Fruit fly (Drosophila melanogaster) whole organism, embryonic: ENCODE results near the gene CG1998.

Source experiments
- B-H1 ChIP-seq: fragments of 200-800 bp; sonication (Bioruptor generic); IDR thresholded peaks from 3 replicates; pipeline ENCODE4 v1.3.6; 2022; ENCODE audit warnings: missing biosample characterization, missing genetic modification characterization
- CG12071 ChIP-seq: fragments of 200-800 bp; sonication (Bioruptor generic); optimal IDR thresholded peaks from 3 replicates; lab custom pipeline; 2018; ENCODE audit warnings: missing biosample characterization, mild to moderate bottlenecking, missing genetic modification characterization
- CG12769 ChIP-seq: fragments of 200-800 bp; sonication (Bioruptor generic); optimal IDR thresholded peaks from 2 replicates; lab custom pipeline; 2019; ENCODE audit warnings: missing biosample characterization, mild to moderate bottlenecking, missing genetic modification characterization, moderate library complexity
- CG15011 ChIP-seq: fragments of 200-800 bp; sonication (Bioruptor generic); optimal IDR thresholded peaks from 3 replicates; lab custom pipeline; 2018; ENCODE audit warnings: missing biosample characterization, mild to moderate bottlenecking, missing genetic modification characterization
- CG16813 ChIP-seq: fragments of 200-800 bp; sonication (Bioruptor generic); IDR thresholded peaks from 3 replicates; pipeline ENCODE4 v1.3.6; 2022; ENCODE audit warnings: missing biosample characterization, missing genetic modification characterization; ENCODE audit not compliant: partially characterized antibody
- CG1832 ChIP-seq: fragments of 200-800 bp; sonication (Bioruptor generic); optimal IDR thresholded peaks from 2 replicates; lab custom pipeline; 2017; ENCODE audit warnings: missing biosample characterization, mild to moderate bottlenecking, missing genetic modification characterization, inconsistent platforms
- CG2116 ChIP-seq: fragments of 200-800 bp; sonication (Bioruptor generic); optimal IDR thresholded peaks from 3 replicates; lab custom pipeline; 2018; ENCODE audit warnings: missing biosample characterization, mild to moderate bottlenecking, missing genetic modification characterization
- CG2678 ChIP-seq: fragments of 200-800 bp; sonication (Bioruptor generic); optimal IDR thresholded peaks from 3 replicates; lab custom pipeline; 2019; ENCODE audit warnings: missing biosample characterization, mild to moderate bottlenecking, missing genetic modification characterization, moderate library complexity
- CG3065 ChIP-seq: fragments of 200-800 bp; sonication (Bioruptor generic); optimal IDR thresholded peaks from 2 replicates; lab custom pipeline; 2016; ENCODE audit warnings: missing biosample characterization, missing genetic modification characterization
- CG3407 ChIP-seq: fragments of 200-800 bp; sonication (Bioruptor generic); optimal IDR thresholded peaks from 2 replicates; lab custom pipeline; 2018; ENCODE audit warnings: missing biosample characterization, mild to moderate bottlenecking, missing genetic modification characterization
- CG3726 ChIP-seq: fragments of 200-800 bp; sonication (Bioruptor generic); IDR thresholded peaks from 3 replicates; pipeline ENCODE4, ENCODE4 v1.3.6; 2022; ENCODE audit warnings: missing biosample characterization, missing genetic modification characterization
- CG3847 ChIP-seq: fragments of 200-800 bp; sonication (Bioruptor generic); IDR thresholded peaks from 2 replicates; pipeline ENCODE4 v1.3.6; 2022; ENCODE audit warnings: missing biosample characterization, missing genetic modification characterization
- CG4360 ChIP-seq: fragments of 200-800 bp; sonication (Bioruptor generic); IDR thresholded peaks from 2 replicates; pipeline ENCODE4 v1.3.6; 2022; ENCODE audit warnings: missing biosample characterization, missing genetic modification characterization
- CG7839 ChIP-seq: fragments of 200-800 bp; sonication (Bioruptor generic); optimal IDR thresholded peaks from 3 replicates; lab custom pipeline; 2018; ENCODE audit warnings: missing biosample characterization, mild to moderate bottlenecking, missing genetic modification characterization, moderate library complexity
- CG8089 ChIP-seq: fragments of 200-800 bp; sonication (Bioruptor generic); optimal IDR thresholded peaks from 3 replicates; lab custom pipeline; 2016; ENCODE audit warnings: missing biosample characterization, missing genetic modification characterization
- CG8478 ChIP-seq: fragments of >200 bp; optimal IDR thresholded peaks from 2 replicates; lab custom pipeline; 2018
- D19A ChIP-seq: fragments of 200-800 bp; optimal IDR thresholded peaks from 3 replicates; lab custom pipeline; 2019; ENCODE audit warnings: missing biosample characterization, mild to moderate bottlenecking, missing genetic modification characterization, moderate library complexity
- Dek ChIP-seq: fragments of 200-800 bp; sonication (Bioruptor generic); optimal IDR thresholded peaks from 3 replicates; lab custom pipeline; 2019; ENCODE audit warnings: missing biosample characterization, mild to moderate bottlenecking, missing genetic modification characterization, moderate library complexity
- Ets65A ChIP-seq: fragments of 200-800 bp; sonication (Bioruptor generic); peaks from one replicate; lab custom pipeline; 2016; ENCODE audit warnings: missing biosample characterization, missing genetic modification characterization
- Gsc ChIP-seq: fragments of 200-800 bp; sonication (Bioruptor generic); IDR thresholded peaks from 2 replicates; pipeline ENCODE4 v1.3.6; 2022; ENCODE audit warnings: missing biosample characterization, missing genetic modification characterization
- HLHmδ ChIP-seq: fragments of 200-800 bp; sonication (Bioruptor generic); optimal IDR thresholded peaks from 2 replicates; lab custom pipeline; 2018; ENCODE audit warnings: missing biosample characterization, mild to moderate bottlenecking, missing genetic modification characterization, moderate library complexity
- MESR4 ChIP-seq: fragments of 200-800 bp; sonication (Bioruptor generic); optimal IDR thresholded peaks from 2 replicates; lab custom pipeline; 2018; ENCODE audit warnings: missing biosample characterization, mild to moderate bottlenecking, missing genetic modification characterization, moderate library complexity
- Med ChIP-seq: fragments of 200-800 bp; sonication (Bioruptor generic); peaks from one replicate; lab custom pipeline; 2016; ENCODE audit warnings: missing biosample characterization, missing genetic modification characterization, mild to moderate bottlenecking, inconsistent platforms, moderate library complexity
- Nf-YC ChIP-seq: fragments of 200-800 bp; optimal IDR thresholded peaks from 3 replicates; lab custom pipeline; 2019; ENCODE audit warnings: missing biosample characterization, mild to moderate bottlenecking, missing genetic modification characterization, moderate library complexity
- Pdp1 ChIP-seq, 2 experiments: fragments of 200-800 bp; sonication (Bioruptor generic); optimal IDR thresholded peaks; 3 replicates each; lab custom pipeline; 2016; ENCODE audit warnings: missing biosample characterization in 2 of 2, missing genetic modification characterization in 2 of 2, mild to moderate bottlenecking in 1 of 2, moderate library complexity in 1 of 2
- cg ChIP-seq: fragments of 200-800 bp; sonication (Bioruptor generic); optimal IDR thresholded peaks from 3 replicates; lab custom pipeline; 2019; ENCODE audit warnings: missing biosample characterization, mild to moderate bottlenecking, missing genetic modification characterization, moderate library complexity
- disco-r ChIP-seq: fragments of 200-800 bp; sonication (Bioruptor generic); optimal IDR thresholded peaks from 2 replicates; lab custom pipeline; 2016; ENCODE audit warnings: missing biosample characterization, missing genetic modification characterization
- fd96Cb ChIP-seq: fragments of 200-800 bp; sonication (Bioruptor generic); optimal IDR thresholded peaks from 2 replicates; lab custom pipeline; 2018; ENCODE audit warnings: missing biosample characterization, mild to moderate bottlenecking, missing genetic modification characterization, moderate library complexity
- fu2 ChIP-seq: fragments of 200-800 bp; sonication (Bioruptor generic); optimal IDR thresholded peaks from 2 replicates; lab custom pipeline; 2016; ENCODE audit warnings: missing biosample characterization, missing genetic modification characterization
- gem ChIP-seq: fragments of 200-800 bp; sonication (Bioruptor generic); optimal IDR thresholded peaks from 2 replicates; lab custom pipeline; 2019; ENCODE audit warnings: missing biosample characterization, mild to moderate bottlenecking, missing genetic modification characterization, moderate library complexity
- kah ChIP-seq: fragments of 200-800 bp; sonication (Bioruptor generic); optimal IDR thresholded peaks from 2 replicates; lab custom pipeline; 2018; ENCODE audit warnings: missing biosample characterization, mild to moderate bottlenecking, missing genetic modification characterization
- luna ChIP-seq: fragments of 200-800 bp; sonication (Bioruptor generic); optimal IDR thresholded peaks from 2 replicates; lab custom pipeline; 2016; ENCODE audit warnings: missing biosample characterization, missing genetic modification characterization
- maf-S ChIP-seq: fragments of 200-800 bp; sonication (Bioruptor generic); optimal IDR thresholded peaks from 2 replicates; lab custom pipeline; 2016; ENCODE audit warnings: missing biosample characterization, missing genetic modification characterization
- nerfin-2 ChIP-seq: fragments of 200-800 bp; sonication (Bioruptor generic); IDR thresholded peaks from 2 replicates; pipeline ENCODE4 v1.3.6; 2022; ENCODE audit warnings: missing biosample characterization, missing genetic modification characterization; ENCODE audit not compliant: partially characterized antibody
- nmo ChIP-seq: fragments of 200-800 bp; sonication (Bioruptor generic); optimal IDR thresholded peaks from 2 replicates; lab custom pipeline; 2018; ENCODE audit warnings: missing biosample characterization, mild to moderate bottlenecking, missing genetic modification characterization, moderate library complexity
- pho ChIP-seq: fragments of 200-800 bp; sonication (Bioruptor generic); optimal IDR thresholded peaks from 2 replicates; lab custom pipeline; 2016; ENCODE audit warnings: missing biosample characterization, missing genetic modification characterization
- rib ChIP-seq: fragments of 200-800 bp; sonication (Bioruptor generic); IDR thresholded peaks from 2 replicates; pipeline ENCODE4 v1.3.6; 2022; ENCODE audit warnings: missing biosample characterization, missing genetic modification characterization
- scrt ChIP-seq: fragments of 200-800 bp; sonication (Bioruptor generic); optimal IDR thresholded peaks from 2 replicates; lab custom pipeline; 2018; ENCODE audit warnings: missing biosample characterization, mild to moderate bottlenecking, missing genetic modification characterization, moderate library complexity
- seq ChIP-seq: fragments of 200-800 bp; sonication (Bioruptor generic); IDR thresholded peaks from 2 replicates; pipeline ENCODE4 v1.3.6; 2022; ENCODE audit warnings: missing biosample characterization, missing genetic modification characterization
- sna ChIP-seq: fragments of 200-800 bp; sonication (Bioruptor generic); IDR thresholded peaks from 2 replicates; pipeline ENCODE4 v1.3.6; 2022; ENCODE audit warnings: missing biosample characterization, missing genetic modification characterization; ENCODE audit not compliant: partially characterized antibody
- vfl ChIP-seq: fragments of 200-800 bp; sonication (Bioruptor generic); optimal IDR thresholded peaks from 2 replicates; lab custom pipeline; 2016; ENCODE audit warnings: missing biosample characterization, missing genetic modification characterization
- zen ChIP-seq: fragments of 200-800 bp; sonication (Bioruptor generic); optimal IDR thresholded peaks from 3 replicates; lab custom pipeline; 2018; ENCODE audit warnings: missing biosample characterization, mild to moderate bottlenecking, missing genetic modification characterization, moderate library complexity
- zen2 ChIP-seq: fragments of 200-800 bp; sonication (Bioruptor generic); IDR thresholded peaks from 3 replicates; pipeline ENCODE4 v1.3.6; 2022; ENCODE audit warnings: missing biosample characterization, missing genetic modification characterization; ENCODE audit not compliant: partially characterized antibody

The CG1998 gene

DNA sequence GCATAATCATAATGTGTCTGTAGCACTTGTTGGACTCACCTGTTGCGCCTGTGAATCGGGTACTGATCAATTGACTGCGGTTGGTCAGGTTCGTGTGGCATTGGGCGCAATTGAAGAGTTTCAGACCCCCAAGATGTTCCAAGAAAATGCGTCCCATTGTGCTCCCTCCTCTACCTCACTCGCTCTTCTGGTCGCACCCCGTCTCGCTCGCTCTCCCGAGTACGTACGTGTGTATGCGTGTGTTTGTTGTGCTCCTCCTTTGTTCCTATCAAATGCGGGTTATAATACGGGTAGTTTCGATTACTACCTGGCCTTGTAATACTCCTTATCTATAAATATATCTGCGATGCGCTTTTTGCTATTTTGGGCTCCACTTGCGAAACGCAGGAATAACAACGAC lies 26.1 kb downstream of the CG1998 start:
- TF ChIP-seq zen (no peak), HLHmδ (no peak), seq (GFP tag; lab: Robert Waterston, UW) (no peak), CG12769 (tag; lab: Kevin White, UChicago) (no peak), zen2 (GFP tag; lab: Robert Waterston, UW) (no peak), Ets65A (GFP tag; lab: Kevin White, UChicago) (no peak), maf-S (GFP tag; lab: Kevin White, UChicago) (no peak), CG2116 (GFP tag; lab: Kevin White, UChicago) (no peak), luna (GFP tag; lab: Kevin White, UChicago) (no peak), nmo (no peak), MESR4 (GFP tag; lab: Kevin White, UChicago) (peak; percentile 45), Gsc (no peak), gem (no peak), CG8089 (GFP tag; lab: Kevin White, UChicago) (no peak), Dek (no peak), nerfin-2 (GFP tag; lab: Robert Waterston, UW) (no peak), CG2678 (no peak), CG8478 (lab: Kevin White, UChicago) (peak; percentile 49), cg (peak; percentile 58), fu2 (no peak), CG3726 (GFP tag; lab: Robert Waterston, UW) (no peak), CG4360 (GFP tag; lab: Robert Waterston, UW) (peak; percentile 16), pho (GFP tag; lab: Kevin White, UChicago) (no peak), Nf-YC (tag; lab: Kevin White, UChicago) (no peak), fd96Cb (tag; lab: Kevin White, UChicago) (no peak), CG3847 (GFP tag; lab: Robert Waterston, UW) (no peak), CG12071 (GFP tag; lab: Kevin White, UChicago) (no peak), D19A (no peak), CG7839 (tag; lab: Kevin White, UChicago) (no peak), Pdp1 (GFP tag; optimal IDR thresholded peaks at IDR 0.05; lab: Kevin White, UChicago) (peak in 1 of 2 experiments; percentile 79), CG3407 (GFP tag; lab: Kevin White, UChicago) (no peak), vfl (GFP tag; lab: Kevin White, UChicago) (no peak), rib (GFP tag; lab: Robert Waterston, UW) (no peak), CG16813 (GFP tag; lab: Robert Waterston, UW) (no peak), B-H1 (GFP tag; lab: Robert Waterston, UW) (no peak), scrt (GFP tag; lab: Kevin White, UChicago) (no peak), disco-r (GFP tag; lab: Kevin White, UChicago) (no peak), kah (GFP tag; lab: Kevin White, UChicago) (no peak), CG3065 (GFP tag; lab: Kevin White, UChicago) (no peak), sna (no peak), Med (GFP tag; lab: Kevin White, UChicago) (peak; percentile 51), CG1832 (GFP tag; lab: Kevin White, UChicago) (peak; percentile 75), CG15011 (GFP tag; lab: Kevin White, UChicago) (no peak)
